Worm (Caenorhabditis elegans): ENCODE results near the gene F07C4.11.

The F07C4.11 gene

DNA sequence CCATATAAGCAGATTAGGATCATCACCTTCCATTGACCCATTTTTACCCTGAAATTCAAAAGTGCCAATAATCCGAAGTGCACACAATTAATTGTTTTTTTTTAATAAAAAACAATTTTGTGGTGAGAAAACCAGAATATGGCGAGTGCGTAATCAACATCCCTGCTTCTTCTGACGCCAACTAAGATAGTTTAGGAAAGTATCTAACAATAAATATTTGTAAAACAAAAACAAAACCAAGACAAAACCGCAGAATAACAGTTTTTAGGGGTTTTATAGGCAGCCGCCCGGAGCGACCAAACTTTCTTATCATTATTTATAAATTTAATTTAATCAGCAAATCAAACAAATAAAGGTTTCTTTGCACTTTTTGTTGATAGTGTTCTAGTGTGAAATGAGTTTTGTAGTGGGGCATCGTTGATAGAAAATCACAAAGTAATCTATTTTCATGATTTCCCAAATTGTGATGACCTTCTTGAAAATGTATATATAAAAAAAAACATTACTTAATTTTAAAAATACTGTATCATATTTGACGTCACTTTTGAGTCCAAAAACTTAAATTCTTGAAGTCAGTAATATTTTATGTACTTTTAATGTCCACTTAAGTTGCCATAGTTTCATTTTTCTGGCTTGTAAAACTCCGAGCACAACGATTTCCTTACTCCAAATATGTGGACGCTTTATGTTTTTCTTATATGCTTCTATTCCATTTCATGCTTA, 33.5 kb downstream of the F07C4.11 start, which contains the start of the genes folt-3 and clec-214:
Gene folt-3 (minus strand): TSS at position 51 of the 723 bp plus-strand sequence.
Gene clec-214 (plus strand): TSS at position 673 of the 723 bp plus-strand sequence.
- TF ChIP-seq him-1 (tag; optimal IDR thresholded peaks at IDR 0.05): no peak
- TF ChIP-seq W03F9.2 (tag; optimal IDR thresholded peaks at IDR 0.05): no peak
- TF ChIP-seq dao-5 (tag; optimal IDR thresholded peaks at IDR 0.05): no peak

DNA sequence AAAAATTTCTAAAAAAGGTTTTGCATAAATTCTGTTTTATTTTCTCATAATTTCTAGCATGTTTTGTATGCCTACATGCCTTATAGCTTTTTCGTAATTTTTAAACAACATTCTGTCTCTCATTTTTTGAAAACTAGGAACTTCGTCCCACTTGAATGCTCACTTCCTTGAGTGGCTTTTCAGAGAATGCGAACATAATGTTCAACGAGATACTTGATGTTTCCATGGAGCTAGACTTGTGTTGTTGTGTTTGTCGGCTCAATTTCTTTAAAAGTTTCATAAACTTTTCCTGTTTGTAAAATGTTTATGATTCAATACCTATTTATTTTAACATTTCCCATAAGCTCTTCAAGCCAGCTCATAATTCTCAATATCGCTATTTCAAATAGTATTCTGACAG, 38.5 kb downstream of the F07C4.11 start, which contains the start of gene clec-213:
Gene clec-213 (plus strand): TSS at position 301 of the 400 bp plus-strand sequence.
- TF ChIP-seq him-1 (tag; optimal IDR thresholded peaks at IDR 0.05) (no peak), W03F9.2 (tag; optimal IDR thresholded peaks at IDR 0.05) (no peak), dao-5 (tag; optimal IDR thresholded peaks at IDR 0.05) (no peak)

DNA sequence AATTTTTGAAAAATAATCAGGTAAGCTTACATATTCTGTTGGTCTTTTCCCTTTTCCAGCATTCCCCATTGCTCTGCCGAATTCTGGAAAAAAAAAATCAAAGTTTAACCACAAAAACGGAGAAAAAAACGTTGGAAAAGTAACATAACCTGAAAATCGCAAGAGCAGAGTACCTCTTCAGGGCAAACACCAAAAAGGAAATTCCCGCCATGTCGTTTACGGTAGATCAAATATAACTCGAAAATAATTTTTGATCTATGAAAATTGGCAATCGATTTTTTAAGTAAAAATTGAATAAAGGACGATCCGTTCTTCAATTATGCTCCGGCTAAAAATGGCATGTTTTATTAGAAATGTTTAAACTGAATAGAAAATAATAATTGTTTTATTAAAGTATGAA, 39.9 kb downstream of the F07C4.11 start, which contains the start of gene C50E3.11:
Gene C50E3.11 (minus strand): TSS at position 83 of the 400 bp plus-strand sequence.
- TF ChIP-seq him-1 (tag; optimal IDR thresholded peaks at IDR 0.05) (no peak), W03F9.2 (tag; optimal IDR thresholded peaks at IDR 0.05) (no peak), dao-5 (tag; optimal IDR thresholded peaks at IDR 0.05) (no peak)

DNA sequence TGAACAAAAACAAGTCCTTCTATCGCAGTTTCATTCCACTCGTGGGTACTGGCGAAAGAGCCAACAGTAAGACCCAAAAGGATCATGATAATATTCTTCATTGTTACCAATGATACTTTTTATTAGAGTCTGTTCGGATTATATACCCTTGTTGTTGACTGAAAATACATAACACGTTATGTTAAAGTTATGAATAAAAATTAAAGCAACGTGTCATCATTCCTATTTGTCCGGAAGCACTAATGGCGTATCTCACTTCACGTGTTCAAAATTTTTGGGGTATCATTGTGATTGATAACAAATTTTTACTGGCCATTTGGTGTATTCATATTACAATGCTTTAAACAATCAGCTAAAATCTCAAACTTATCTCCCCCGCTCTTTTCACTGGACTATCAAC, 41.9 kb downstream of the F07C4.11 start, which contains the start of gene scl-26:
Gene scl-26 (minus strand): TSS at position 101 of the 400 bp plus-strand sequence.
- TF ChIP-seq dao-5 (tag; optimal IDR thresholded peaks at IDR 0.05): no peak
- no peak for TF ChIP-seq him-1 (tag; optimal IDR thresholded peaks at IDR 0.05)
- TF ChIP-seq W03F9.2 (tag; optimal IDR thresholded peaks at IDR 0.05): no peak

DNA sequence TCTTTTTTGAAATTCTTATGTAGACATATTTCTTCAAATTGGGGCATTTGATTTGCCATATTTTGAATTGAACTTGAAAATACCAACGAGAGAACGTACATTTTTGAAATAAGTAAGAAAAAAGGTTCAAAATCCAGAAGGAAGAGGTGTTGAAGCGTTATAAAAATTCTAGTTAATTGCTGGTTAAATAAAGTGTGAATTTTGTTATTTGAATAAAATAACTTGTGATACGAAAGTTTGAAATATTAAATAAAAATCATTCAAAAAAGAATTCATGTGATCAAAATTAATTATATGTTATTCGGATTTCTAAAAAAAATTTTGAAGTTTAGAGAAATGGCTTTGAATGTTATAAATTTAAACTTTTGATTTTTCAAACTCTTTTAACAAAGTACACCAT, 43.2 kb downstream of the F07C4.11 start, which contains the start of gene C50E3.9:
Gene C50E3.9 (minus strand): TSS at position 101 of the 400 bp plus-strand sequence.
- TF ChIP-seq him-1 (tag; optimal IDR thresholded peaks at IDR 0.05): no peak
- TF ChIP-seq dao-5 (tag; optimal IDR thresholded peaks at IDR 0.05): no peak
- TF ChIP-seq W03F9.2 (tag; optimal IDR thresholded peaks at IDR 0.05): no peak

DNA sequence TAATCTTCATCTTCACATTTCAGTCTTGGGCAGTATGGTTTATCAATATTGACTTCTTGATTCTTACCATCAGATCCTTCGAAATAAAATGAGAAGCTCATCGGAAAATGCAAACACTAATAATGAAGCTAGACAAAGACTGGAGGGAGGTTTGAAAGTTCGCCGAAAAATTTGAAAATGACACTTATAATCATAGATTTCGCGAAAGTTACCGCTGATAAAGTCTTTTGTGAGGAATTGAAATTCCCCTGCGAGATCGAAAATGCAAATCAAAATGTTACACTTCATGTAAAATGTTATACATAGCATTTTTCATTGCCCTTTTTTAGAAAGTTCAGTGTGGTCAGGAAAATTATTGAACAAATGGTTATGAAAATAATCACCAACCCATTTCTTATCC, 45.0 kb downstream of the F07C4.11 start, which contains the start of gene C50E3.7:
Gene C50E3.7 (minus strand): TSS at position 101 of the 400 bp plus-strand sequence.
- TF ChIP-seq him-1 (tag; optimal IDR thresholded peaks at IDR 0.05) (no peak), dao-5 (tag; optimal IDR thresholded peaks at IDR 0.05) (no peak), W03F9.2 (tag; optimal IDR thresholded peaks at IDR 0.05) (no peak)

DNA sequence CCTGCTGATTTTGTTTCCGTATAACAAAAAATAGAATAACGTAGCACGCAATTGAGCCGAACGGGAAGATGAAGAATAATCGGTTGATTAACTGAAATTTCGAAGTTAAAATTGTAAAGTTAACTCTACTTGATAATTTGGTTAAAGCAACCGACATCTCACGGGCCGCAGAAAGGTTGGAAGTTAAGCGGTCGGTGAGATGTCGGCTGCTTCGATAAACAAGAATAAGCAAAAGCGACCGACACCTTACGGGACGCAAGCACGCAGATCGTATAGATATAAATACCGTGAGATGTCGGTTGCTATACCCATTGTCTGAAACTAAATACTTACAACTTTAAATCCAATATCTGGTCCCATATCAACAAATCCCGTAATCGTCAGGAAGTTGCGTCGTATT, 48.2 kb downstream of the F07C4.11 start:
- TF ChIP-seq him-1 (tag; optimal IDR thresholded peaks at IDR 0.05) (no peak), W03F9.2 (tag; optimal IDR thresholded peaks at IDR 0.05) (no peak), dao-5 (tag; optimal IDR thresholded peaks at IDR 0.05) (no peak)

All from whole organism, L4/young adult.